Worm (Caenorhabditis elegans): ENCODE data around the gene sre-12.

DNA sequence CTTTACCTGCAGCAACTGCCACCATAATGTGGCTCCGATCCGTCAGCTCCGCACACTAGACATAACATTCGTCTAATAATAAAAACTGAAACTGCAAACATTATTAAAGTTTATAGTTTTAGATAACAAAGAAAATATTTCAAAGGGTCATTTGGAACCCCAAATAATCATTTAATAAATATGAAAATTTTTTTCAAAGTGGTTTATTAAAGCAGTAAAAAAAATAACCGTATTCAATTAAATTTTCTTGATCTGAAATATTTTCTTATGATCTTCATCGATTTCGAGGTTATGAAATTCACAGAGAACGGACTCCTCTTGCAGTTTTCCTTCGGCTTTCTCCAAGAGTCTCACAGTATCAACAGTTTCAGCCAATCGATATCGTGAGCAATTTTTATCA is 7.0 kb upstream of the sre-12 start, which contains the start of gene nhr-163:
- TF ChIP-seq unc-62 (GFP tag; optimal IDR thresholded peaks at IDR 0.05), result no peak
- no peak for TF ChIP-seq fos-1 (tag; optimal IDR thresholded peaks at IDR 0.05)
- no peak for TF ChIP-seq pqm-1 (tag; optimal IDR thresholded peaks at IDR 0.05)
- TF ChIP-seq fkh-2 (tag; optimal IDR thresholded peaks at IDR 0.05), result no peak
- no peak for TF ChIP-seq unc-39 (tag; optimal IDR thresholded peaks at IDR 0.05)
- TF ChIP-seq nhr-28 (tag; optimal IDR thresholded peaks at IDR 0.05), result no peak
- TF ChIP-seq ZK546.5 (tag; optimal IDR thresholded peaks at IDR 0.05), result no peak
- TF ChIP-seq pha-4 (tag; optimal IDR thresholded peaks at IDR 0.05), result no peak
